Fruit fly (Drosophila melanogaster) whole organism, embryonic: Measurements from ENCODE around the gene CG14450.

Source experiments
- Abd-B ChIP-seq: fragments of 200-800 bp; sonication (Bioruptor generic); optimal IDR thresholded peaks from 2 replicates; lab custom pipeline; 2018; ENCODE audit warnings: missing biosample characterization, mild to moderate bottlenecking, missing genetic modification characterization, moderate library complexity
- Atf3 ChIP-seq: fragments of 200-800 bp; sonication (Bioruptor generic); optimal IDR thresholded peaks from 3 replicates; lab custom pipeline; 2016; ENCODE audit warnings: missing biosample characterization, missing genetic modification characterization
- Awh ChIP-seq: fragments of 200-800 bp; sonication (Bioruptor generic); IDR thresholded peaks from 2 replicates; pipeline ENCODE4, ENCODE4 v1.3.6; 2022; ENCODE audit warnings: missing biosample characterization, missing genetic modification characterization
- CG10366 ChIP-seq: fragments of 200-800 bp; sonication (Bioruptor generic); IDR thresholded peaks from 2 replicates; pipeline ENCODE4 v1.3.6; 2022; ENCODE audit warnings: missing biosample characterization, missing genetic modification characterization
- CG10431 ChIP-seq: fragments of 200-800 bp; sonication (Bioruptor generic); optimal IDR thresholded peaks from 3 replicates; lab custom pipeline; 2018; ENCODE audit warnings: missing biosample characterization, mild to moderate bottlenecking, missing genetic modification characterization
- CG10979 ChIP-seq: fragments of 200-800 bp; sonication (Bioruptor generic); optimal IDR thresholded peaks from 2 replicates; lab custom pipeline; 2018; ENCODE audit warnings: missing biosample characterization, mild to moderate bottlenecking, missing genetic modification characterization, moderate library complexity
- CG11723 ChIP-seq: fragments of 200-800 bp; sonication (Bioruptor generic); optimal IDR thresholded peaks from 2 replicates; lab custom pipeline; 2017; ENCODE audit warnings: missing biosample characterization, mild to moderate bottlenecking, missing genetic modification characterization
- CG12219 ChIP-seq: fragments of 200-800 bp; sonication (Bioruptor generic); optimal IDR thresholded peaks from 3 replicates; lab custom pipeline; 2018; ENCODE audit warnings: missing biosample characterization, mild to moderate bottlenecking, missing genetic modification characterization
- CG12391 ChIP-seq: fragments of 200-800 bp; sonication (Bioruptor generic); optimal IDR thresholded peaks from 3 replicates; lab custom pipeline; 2018; ENCODE audit warnings: missing biosample characterization, mild to moderate bottlenecking, missing genetic modification characterization, moderate library complexity
- CG12942 ChIP-seq: fragments of 200-800 bp; sonication (Bioruptor generic); optimal IDR thresholded peaks from 3 replicates; lab custom pipeline; 2016; ENCODE audit warnings: missing biosample characterization, missing genetic modification characterization
- CG14050 ChIP-seq: fragments of 200-800 bp; sonication (Bioruptor generic); IDR thresholded peaks from 3 replicates; pipeline ENCODE4 v1.3.6; 2022; ENCODE audit warnings: missing biosample characterization, missing genetic modification characterization
- CG14710 ChIP-seq: fragments of 200-800 bp; sonication (Bioruptor generic); optimal IDR thresholded peaks from 3 replicates; lab custom pipeline; 2019; ENCODE audit warnings: missing biosample characterization, mild to moderate bottlenecking, missing genetic modification characterization, moderate library complexity
- CG18476 ChIP-seq: fragments of 200-800 bp; sonication (Bioruptor generic); optimal IDR thresholded peaks from 2 replicates; lab custom pipeline; 2016; ENCODE audit warnings: missing biosample characterization, mild to moderate bottlenecking, missing genetic modification characterization
- CG2120 ChIP-seq: fragments of 200-800 bp; sonication (Bioruptor generic); optimal IDR thresholded peaks from 3 replicates; lab custom pipeline; 2016; ENCODE audit warnings: missing biosample characterization, missing genetic modification characterization
- CG2712 ChIP-seq: fragments of 200-800 bp; optimal IDR thresholded peaks from 3 replicates; lab custom pipeline; 2019; ENCODE audit warnings: missing biosample characterization, mild to moderate bottlenecking, missing genetic modification characterization, moderate library complexity
- CG30403 ChIP-seq: fragments of 200-800 bp; sonication (Bioruptor generic); optimal IDR thresholded peaks from 3 replicates; lab custom pipeline; 2016; ENCODE audit warnings: missing biosample characterization, missing genetic modification characterization
- CG31441 ChIP-seq: fragments of 200-800 bp; sonication (Bioruptor generic); IDR thresholded peaks from 2 replicates; pipeline ENCODE4 v1.3.6; 2022; ENCODE audit warnings: missing biosample characterization, missing genetic modification characterization
- CG4360 ChIP-seq: fragments of 200-800 bp; sonication (Bioruptor generic); IDR thresholded peaks from 2 replicates; pipeline ENCODE4 v1.3.6; 2022; ENCODE audit warnings: missing biosample characterization, missing genetic modification characterization
- CG4424 ChIP-seq: fragments of 200-800 bp; sonication (Bioruptor generic); optimal IDR thresholded peaks from 3 replicates; lab custom pipeline; 2016; ENCODE audit warnings: missing biosample characterization, missing genetic modification characterization
- CG4707 ChIP-seq: fragments of 200-800 bp; sonication (Bioruptor generic); optimal IDR thresholded peaks from 2 replicates; lab custom pipeline; 2018; ENCODE audit warnings: missing biosample characterization, mild to moderate bottlenecking, missing genetic modification characterization, moderate library complexity
- CG7372 ChIP-seq: fragments of 200-800 bp; sonication (Bioruptor generic); IDR thresholded peaks from 2 replicates; pipeline ENCODE4 v1.3.6; 2022; ENCODE audit warnings: missing biosample characterization, missing genetic modification characterization
- CG9437 ChIP-seq: fragments of 200-800 bp; sonication (Bioruptor generic); optimal IDR thresholded peaks from 2 replicates; lab custom pipeline; 2018; ENCODE audit warnings: missing biosample characterization, mild to moderate bottlenecking, missing genetic modification characterization
- CG9609 ChIP-seq: fragments of 200-800 bp; sonication (Bioruptor generic); optimal IDR thresholded peaks from 3 replicates; lab custom pipeline; 2016; ENCODE audit warnings: missing biosample characterization, missing genetic modification characterization
- D19A ChIP-seq: fragments of 200-800 bp; optimal IDR thresholded peaks from 3 replicates; lab custom pipeline; 2019; ENCODE audit warnings: missing biosample characterization, mild to moderate bottlenecking, missing genetic modification characterization, moderate library complexity
- Dll ChIP-seq: fragments of 200-800 bp; sonication (Bioruptor generic); IDR thresholded peaks from 4 replicates; pipeline ENCODE4 v1.3.6; 2022; ENCODE audit warnings: missing biosample characterization, missing genetic modification characterization; ENCODE audit not compliant: partially characterized antibody
- H15 ChIP-seq: fragments of 200-800 bp; sonication (Bioruptor generic); IDR thresholded peaks from 3 replicates; pipeline ENCODE4 v1.3.6; 2022; ENCODE audit warnings: missing biosample characterization, missing genetic modification characterization
- Hmr ChIP-seq: fragments of 200-800 bp; sonication (Bioruptor generic); optimal IDR thresholded peaks from 3 replicates; lab custom pipeline; 2017; ENCODE audit warnings: mild to moderate bottlenecking, missing biosample characterization, missing genetic modification reagents, missing genetic modification characterization
- MESR4 ChIP-seq: fragments of 200-800 bp; sonication (Bioruptor generic); optimal IDR thresholded peaks from 2 replicates; lab custom pipeline; 2018; ENCODE audit warnings: missing biosample characterization, mild to moderate bottlenecking, missing genetic modification characterization, moderate library complexity
- Meics ChIP-seq: fragments of 200-800 bp; sonication (Bioruptor generic); optimal IDR thresholded peaks from 2 replicates; lab custom pipeline; 2017; ENCODE audit warnings: missing biosample characterization, mild to moderate bottlenecking, missing genetic modification characterization
- Neu2 ChIP-seq: fragments of 200-800 bp; sonication (Bioruptor generic); optimal IDR thresholded peaks from 3 replicates; lab custom pipeline; 2016; ENCODE audit warnings: missing biosample characterization, missing genetic modification characterization, borderline replicate concordance
- NfI ChIP-seq: fragments of 200-800 bp; sonication (Bioruptor generic); optimal IDR thresholded peaks from 3 replicates; lab custom pipeline; 2018; ENCODE audit warnings: missing biosample characterization, mild to moderate bottlenecking, missing genetic modification characterization, moderate library complexity
- Sox100B ChIP-seq: fragments of 200-800 bp; sonication (Bioruptor generic); optimal IDR thresholded peaks from 3 replicates; lab custom pipeline; 2018; ENCODE audit warnings: missing biosample characterization, mild to moderate bottlenecking, missing genetic modification characterization
- Sox102F ChIP-seq: fragments of 200-800 bp; sonication (Bioruptor generic); optimal IDR thresholded peaks from 2 replicates; lab custom pipeline; 2018; ENCODE audit warnings: missing biosample characterization, mild to moderate bottlenecking, missing genetic modification characterization, moderate library complexity
- Xrp1 ChIP-seq: fragments of 200-800 bp; sonication (Bioruptor generic); IDR thresholded peaks from 2 replicates; pipeline ENCODE4 v1.3.6; 2022; ENCODE audit warnings: missing biosample characterization, missing genetic modification characterization
- bcd ChIP-seq: fragments of 200-800 bp; sonication (Bioruptor generic); optimal IDR thresholded peaks from 2 replicates; lab custom pipeline; 2017; ENCODE audit warnings: missing biosample characterization, mild to moderate bottlenecking, missing genetic modification characterization
- bsh ChIP-seq, 2 experiments: fragments of 200-800 bp; sonication (Bioruptor generic); optimal IDR thresholded peaks; 2 replicates each; lab custom pipeline; 2017 to 2018; ENCODE audit warnings: mild to moderate bottlenecking in 2 of 2, missing biosample characterization in 2 of 2, missing genetic modification characterization in 2 of 2, moderate library complexity in 1 of 2
- crc ChIP-seq: fragments of 200-800 bp; sonication (Bioruptor generic); optimal IDR thresholded peaks from 2 replicates; lab custom pipeline; 2016; ENCODE audit warnings: missing biosample characterization, missing genetic modification characterization
- dysf ChIP-seq: fragments of 200-800 bp; sonication (Bioruptor generic); IDR thresholded peaks from 3 replicates; pipeline ENCODE4 v1.3.6; 2022; ENCODE audit warnings: missing biosample characterization, missing genetic modification characterization
- emc ChIP-seq: fragments of 200-800 bp; sonication (Bioruptor generic); optimal IDR thresholded peaks from 2 replicates; lab custom pipeline; 2016; ENCODE audit warnings: missing biosample characterization, missing genetic modification characterization
- gem ChIP-seq: fragments of 200-800 bp; sonication (Bioruptor generic); optimal IDR thresholded peaks from 2 replicates; lab custom pipeline; 2019; ENCODE audit warnings: missing biosample characterization, mild to moderate bottlenecking, missing genetic modification characterization, moderate library complexity
- klu ChIP-seq: fragments of 200-800 bp; sonication (Bioruptor generic); IDR thresholded peaks from 2 replicates; pipeline ENCODE4 v1.3.6; 2022; ENCODE audit warnings: missing biosample characterization, missing genetic modification characterization
- lilli ChIP-seq: fragments of 200-800 bp; sonication (Bioruptor generic); optimal IDR thresholded peaks from 3 replicates; lab custom pipeline; 2016; ENCODE audit warnings: missing biosample characterization, missing genetic modification characterization
- mam ChIP-seq: fragments of 200-800 bp; sonication (Bioruptor generic); optimal IDR thresholded peaks from 3 replicates; lab custom pipeline; 2016; ENCODE audit warnings: missing biosample characterization, missing genetic modification characterization
- nmo ChIP-seq: fragments of 200-800 bp; sonication (Bioruptor generic); optimal IDR thresholded peaks from 2 replicates; lab custom pipeline; 2018; ENCODE audit warnings: missing biosample characterization, mild to moderate bottlenecking, missing genetic modification characterization, moderate library complexity
- sd ChIP-seq: fragments of 200-800 bp; sonication (Bioruptor generic); optimal IDR thresholded peaks from 3 replicates; lab custom pipeline; 2018; ENCODE audit warnings: missing biosample characterization, mild to moderate bottlenecking, missing genetic modification characterization, moderate library complexity
- sens ChIP-seq: fragments of 200-800 bp; sonication (Bioruptor generic); peaks from one replicate; lab custom pipeline; 2016; ENCODE audit warnings: missing biosample characterization, missing genetic modification characterization
- sens-2 ChIP-seq: fragments of 200-800 bp; sonication (Bioruptor generic); IDR thresholded peaks from 2 replicates; pipeline ENCODE4 v1.3.6; 2022; ENCODE audit warnings: missing biosample characterization, missing genetic modification characterization
- slou ChIP-seq: fragments of 200-800 bp; sonication (Bioruptor generic); optimal IDR thresholded peaks from 3 replicates; lab custom pipeline; 2016; ENCODE audit warnings: missing biosample characterization, missing genetic modification characterization
- stc ChIP-seq: fragments of 200-800 bp; sonication (Bioruptor generic); IDR thresholded peaks from 2 replicates; pipeline ENCODE4 v1.3.6; 2022; ENCODE audit warnings: missing biosample characterization, missing genetic modification characterization
- trem ChIP-seq: fragments of 200-800 bp; optimal IDR thresholded peaks from 3 replicates; lab custom pipeline; 2019; ENCODE audit warnings: missing biosample characterization, mild to moderate bottlenecking, missing genetic modification characterization, moderate library complexity

Gene CG14450

DNA sequence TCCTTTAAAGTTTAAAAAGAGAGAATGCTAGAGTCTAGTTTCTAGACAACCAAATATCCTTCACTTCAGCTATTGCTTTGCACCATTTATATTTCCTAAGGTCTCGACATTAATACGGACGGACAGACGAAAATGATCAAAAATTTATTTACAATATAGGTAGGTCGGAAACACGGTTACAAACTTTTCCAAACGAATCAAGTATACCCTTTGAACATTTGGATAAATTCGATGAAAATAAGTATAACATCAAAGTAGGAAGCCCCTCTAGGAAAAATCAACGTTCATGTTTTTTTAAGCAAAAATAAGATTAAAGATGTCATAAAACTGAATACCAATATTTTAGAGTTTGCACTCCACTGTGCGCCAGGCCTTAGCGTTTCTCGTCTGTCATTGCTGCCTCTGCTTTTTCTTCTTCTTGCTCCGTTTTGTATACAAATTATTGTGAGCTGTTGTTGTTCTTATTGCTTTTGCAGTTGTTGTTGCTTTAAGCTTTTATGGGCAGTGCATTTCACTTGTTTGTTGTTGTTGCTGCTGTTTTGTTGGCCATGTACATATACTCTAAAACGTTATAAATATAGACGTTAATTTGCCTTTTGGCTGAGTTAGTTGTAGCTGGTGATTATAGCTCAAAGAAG lies 15.5 kb upstream of the CG14450 start (continued):
- peak; percentile 83 for TF ChIP-seq CG4360 (GFP tag; lab: Robert Waterston, UW)
- TF ChIP-seq lilli (GFP tag; lab: Kevin White, UChicago): no peak
- TF ChIP-seq Sox100B (GFP tag; lab: Kevin White, UChicago): peak; percentile 21
- TF ChIP-seq CG10979 (tag; lab: Kevin White, UChicago): peak; percentile 12
- TF ChIP-seq CG30403: peak; percentile 40
- no peak for TF ChIP-seq MESR4 (GFP tag; lab: Kevin White, UChicago)
- no peak for TF ChIP-seq slou (GFP tag; lab: Kevin White, UChicago)
- peak; percentile 45 for TF ChIP-seq CG4707
- TF ChIP-seq NfI (GFP tag; lab: Kevin White, UChicago): no peak
- no peak for TF ChIP-seq stc (GFP tag; lab: Robert Waterston, UW)
- TF ChIP-seq CG9437 (GFP tag; lab: Kevin White, UChicago): peak; percentile 35
- 0 out of 4 replicates have a peak, but pooled peaks have one; percentile 10 for TF ChIP-seq Dll (GFP tag; lab: Robert Waterston, UW)
- 0 out of 2 replicates have a peak, but pooled peaks have one; percentile 32 for TF ChIP-seq CG31441 (GFP tag; lab: Robert Waterston, UW)
- TF ChIP-seq CG11723 (GFP tag; lab: Kevin White, UChicago): peak; percentile 0
- TF ChIP-seq Neu2 (GFP tag; lab: Kevin White, UChicago): no peak
- TF ChIP-seq CG2712 (tag; lab: Kevin White, UChicago): peak; percentile 36
- no peak for TF ChIP-seq CG14050
- peak; percentile 14 for TF ChIP-seq CG4424 (GFP tag; lab: Kevin White, UChicago)
- TF ChIP-seq CG9609: no peak
- TF ChIP-seq klu: no peak
- TF ChIP-seq Meics (GFP tag; lab: Kevin White, UChicago): peak; percentile 13
- 0 out of 2 replicates have a peak, but pooled peaks have one; percentile 28 for TF ChIP-seq Xrp1 (GFP tag; lab: Robert Waterston, UW)
- TF ChIP-seq D19A (tag; lab: Kevin White, UChicago): peak; percentile 18
- peak; percentile 84 for TF ChIP-seq sens (GFP tag; lab: Kevin White, UChicago)
- no peak for TF ChIP-seq sd
- TF ChIP-seq crc: no peak
- no peak for TF ChIP-seq CG7372
- no peak for TF ChIP-seq CG2120 (GFP tag; lab: Kevin White, UChicago)
- TF ChIP-seq CG12942 (GFP tag; lab: Kevin White, UChicago): no peak
- TF ChIP-seq CG12219 (GFP tag; lab: Kevin White, UChicago): no peak
- TF ChIP-seq Hmr: no peak
- peak; percentile 12 for TF ChIP-seq nmo (GFP tag; lab: Kevin White, UChicago)
- no peak for TF ChIP-seq sens-2 (GFP tag; lab: Robert Waterston, UW)
- no peak for TF ChIP-seq CG10431 (GFP tag; lab: Kevin White, UChicago)
- TF ChIP-seq gem (tag; lab: Kevin White, UChicago): peak; percentile 24
- peak; percentile 12 for TF ChIP-seq CG14710 (tag; lab: Kevin White, UChicago)
- TF ChIP-seq Awh (GFP tag; lab: Robert Waterston, UW): no peak
- TF ChIP-seq emc (GFP tag; lab: Kevin White, UChicago): no peak
- no peak for TF ChIP-seq Atf3
- TF ChIP-seq CG12391 (tag; lab: Kevin White, UChicago): peak; percentile 2
- TF ChIP-seq dysf: no peak
- peak; percentile 4 for TF ChIP-seq Sox102F (GFP tag; lab: Kevin White, UChicago)
- no peak for TF ChIP-seq bcd
- no peak for TF ChIP-seq CG18476 (GFP tag; lab: Kevin White, UChicago)
- peak; percentile 11 for TF ChIP-seq trem (tag; lab: Kevin White, UChicago)
- peak in 1 of 2 experiments; percentile 29 for TF ChIP-seq bsh (GFP tag; optimal IDR thresholded peaks at IDR 0.05; lab: Kevin White, UChicago)
- no peak for TF ChIP-seq mam (GFP tag; lab: Kevin White, UChicago)
- TF ChIP-seq Abd-B (GFP tag; lab: Kevin White, UChicago): no peak
- TF ChIP-seq CG10366 (GFP tag; lab: Robert Waterston, UW): peak; percentile 11; the same call in 1 of the 2 replicates
- 0 out of 3 replicates have a peak, but pooled peaks have one; percentile 18 for TF ChIP-seq H15 (GFP tag; lab: Robert Waterston, UW)
